Worm (Caenorhabditis elegans): ENCODE measurements around the gene T04C12.11.

DNA sequence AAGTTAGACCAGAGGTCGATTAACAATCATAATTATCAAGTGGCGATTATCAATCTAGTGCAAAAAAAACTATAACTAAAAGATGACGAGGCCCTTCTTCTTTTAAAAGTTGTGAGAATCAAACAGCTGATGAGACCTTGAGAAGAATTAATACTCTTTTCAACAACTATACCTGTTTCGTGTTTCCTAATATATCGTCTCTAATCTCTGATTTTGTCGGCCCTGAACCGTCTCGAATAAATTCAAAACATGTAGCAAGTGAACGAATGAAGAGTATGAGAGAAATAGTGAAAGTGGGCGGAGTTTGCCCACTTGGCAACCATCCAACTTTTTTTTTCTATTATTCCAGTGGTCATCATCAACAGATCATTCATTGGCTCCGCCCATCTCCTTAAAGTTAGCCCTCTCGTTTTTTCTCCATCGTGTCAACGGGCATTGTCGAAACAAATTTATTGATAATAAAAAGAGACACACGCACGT lies 27.5 kb upstream of the T04C12.11 start, which contains the start of gene Y42A5A.1:
- TF ChIP-seq nhr-77 (tag; optimal IDR thresholded peaks at IDR 0.05): no peak
- TF ChIP-seq ceh-82 (tag; optimal IDR thresholded peaks at IDR 0.05): no peak
- TF ChIP-seq ztf-11 (tag; optimal IDR thresholded peaks at IDR 0.05): no peak
- no peak for TF ChIP-seq nhr-11 (tag; optimal IDR thresholded peaks at IDR 0.05)
- no peak for TF ChIP-seq saeg-2 (GFP tag; IDR thresholded peaks at IDR 0.05)
- no peak for TF ChIP-seq daf-8 (GFP tag; IDR thresholded peaks at IDR 0.05)
- TF ChIP-seq F49E8.2 (tag; optimal IDR thresholded peaks at IDR 0.05; ENCODE audit: borderline replicate concordance): no peak
- no peak for TF ChIP-seq unc-62 (GFP tag; optimal IDR thresholded peaks at IDR 0.05 in 1 of 2)
- TF ChIP-seq unc-62 (tag; optimal IDR thresholded peaks at IDR 0.05): no peak
- TF ChIP-seq lsy-2 (tag; optimal IDR thresholded peaks at IDR 0.05): no peak
- no peak for TF ChIP-seq nhr-25 (tag; optimal IDR thresholded peaks at IDR 0.05; ENCODE audit: borderline replicate concordance, insufficient read depth)
- TF ChIP-seq skn-1 (tag; optimal IDR thresholded peaks at IDR 0.05): no peak

Measured in whole organism, L4 larva.